Worm (Caenorhabditis elegans): Measurements from ENCODE around the gene F09F7.6.
A peak's percentile ranks its signal among the peaks of the same experiment; 100 is the strongest.

Gene F09F7.6

ce11 chrIII:5541777-5542176, 10.2 kb downstream of the F09F7.6 start:
- TF ChIP-seq ztf-23 (GFP tag; IDR thresholded peaks at IDR 0.05): no peak
- TF ChIP-seq flt-1 (GFP tag; IDR thresholded peaks at IDR 0.05): no peak
- no peak for TF ChIP-seq klf-2 (GFP tag; conservative IDR thresholded peaks at IDR 0.05)
- no peak for TF ChIP-seq med-1 (GFP tag; optimal IDR thresholded peaks at IDR 0.05; ENCODE audit: insufficient read depth)
- TF ChIP-seq tab-1 (GFP tag; IDR thresholded peaks at IDR 0.05): no peak
- TF ChIP-seq cog-1 (tag; optimal IDR thresholded peaks at IDR 0.05): no peak
- TF ChIP-seq T22C8.4 (GFP tag; IDR thresholded peaks at IDR 0.05): no peak
- no peak for TF ChIP-seq ztf-29 (GFP tag; IDR thresholded peaks at IDR 0.05)
- no peak for TF ChIP-seq ref-1 (GFP tag; conservative IDR thresholded peaks at IDR 0.05)

- no peak for TF ChIP-seq flt-1 (GFP tag; IDR thresholded peaks at IDR 0.05)
- TF ChIP-seq T22C8.4 (GFP tag; IDR thresholded peaks at IDR 0.05): no peak
- no peak for TF ChIP-seq klf-2 (GFP tag; conservative IDR thresholded peaks at IDR 0.05)
- TF ChIP-seq ref-1 (GFP tag; conservative IDR thresholded peaks at IDR 0.05): no peak
- TF ChIP-seq med-1 (GFP tag; optimal IDR thresholded peaks at IDR 0.05; ENCODE audit: insufficient read depth): no peak
- no peak for TF ChIP-seq ztf-23 (GFP tag; IDR thresholded peaks at IDR 0.05)
- no peak for TF ChIP-seq ztf-29 (GFP tag; IDR thresholded peaks at IDR 0.05)
- TF ChIP-seq tab-1 (GFP tag; IDR thresholded peaks at IDR 0.05): no peak
Observed at ce11 chrIII:5525973-5526372, 26.0 kb downstream of the F09F7.6 start, which contains the start of gene dex-1. Gene dex-1 (plus strand): TSS chrIII:5526104.

ce11 chrIII:5521930-5522329, 30.0 kb downstream of the F09F7.6 start, which contains the start of gene D1044.4:
Gene D1044.4 (minus strand): TSS chrIII:5522030.
- no peak for TF ChIP-seq ref-1 (GFP tag; conservative IDR thresholded peaks at IDR 0.05)
- no peak for TF ChIP-seq ztf-29 (GFP tag; IDR thresholded peaks at IDR 0.05)
- TF ChIP-seq tab-1 (GFP tag; IDR thresholded peaks at IDR 0.05): no peak
- TF ChIP-seq cog-1 (tag; optimal IDR thresholded peaks at IDR 0.05): no peak
- no peak for TF ChIP-seq klf-2 (GFP tag; conservative IDR thresholded peaks at IDR 0.05)
- TF ChIP-seq ztf-23 (GFP tag; IDR thresholded peaks at IDR 0.05): no peak
- TF ChIP-seq flt-1 (GFP tag; IDR thresholded peaks at IDR 0.05): no peak
- TF ChIP-seq med-1 (GFP tag; optimal IDR thresholded peaks at IDR 0.05; ENCODE audit: insufficient read depth): no peak
- no peak for TF ChIP-seq T22C8.4 (GFP tag; IDR thresholded peaks at IDR 0.05)

ce11 chrIII:5517423-5517822, 34.5 kb downstream of the F09F7.6 start, which contains the start of gene nekl-4:
Gene nekl-4 (minus strand): TSS chrIII:5517523.
- TF ChIP-seq tab-1 (GFP tag; IDR thresholded peaks at IDR 0.05) (no peak), med-1 (GFP tag; optimal IDR thresholded peaks at IDR 0.05; ENCODE audit: insufficient read depth) (no peak), flt-1 (GFP tag; IDR thresholded peaks at IDR 0.05) (no peak), T22C8.4 (GFP tag; IDR thresholded peaks at IDR 0.05) (no peak), ztf-23 (GFP tag; IDR thresholded peaks at IDR 0.05) (no peak), ztf-29 (GFP tag; IDR thresholded peaks at IDR 0.05) (no peak), klf-2 (GFP tag; conservative IDR thresholded peaks at IDR 0.05) (no peak), ref-1 (GFP tag; conservative IDR thresholded peaks at IDR 0.05) (no peak), cog-1 (tag; optimal IDR thresholded peaks at IDR 0.05) (no peak)

ce11 chrIII:5512502-5512901, 39.4 kb downstream of the F09F7.6 start, which contains the start of gene pqn-25:
Gene pqn-25 (minus strand): TSS chrIII:5512602.
- no peak for TF ChIP-seq cog-1 (tag; optimal IDR thresholded peaks at IDR 0.05)
- TF ChIP-seq flt-1 (GFP tag; IDR thresholded peaks at IDR 0.05): no peak
- no peak for TF ChIP-seq ref-1 (GFP tag; conservative IDR thresholded peaks at IDR 0.05)
- no peak for TF ChIP-seq ztf-29 (GFP tag; IDR thresholded peaks at IDR 0.05)
- no peak for TF ChIP-seq tab-1 (GFP tag; IDR thresholded peaks at IDR 0.05)
- no peak for TF ChIP-seq klf-2 (GFP tag; conservative IDR thresholded peaks at IDR 0.05)
- TF ChIP-seq ztf-23 (GFP tag; IDR thresholded peaks at IDR 0.05): no peak
- no peak for TF ChIP-seq T22C8.4 (GFP tag; IDR thresholded peaks at IDR 0.05)
- no peak for TF ChIP-seq med-1 (GFP tag; optimal IDR thresholded peaks at IDR 0.05; ENCODE audit: insufficient read depth)

ce11 chrIII:5508669-5509068, 43.3 kb downstream of the F09F7.6 start, which contains the start of gene D1044.7:
Gene D1044.7 (minus strand): TSS chrIII:5508769.
- TF ChIP-seq ztf-23 (GFP tag; IDR thresholded peaks at IDR 0.05) (no peak), klf-2 (GFP tag; conservative IDR thresholded peaks at IDR 0.05) (no peak), tab-1 (GFP tag; IDR thresholded peaks at IDR 0.05) (no peak), ref-1 (GFP tag; conservative IDR thresholded peaks at IDR 0.05) (no peak), T22C8.4 (GFP tag; IDR thresholded peaks at IDR 0.05) (no peak), ztf-29 (GFP tag; IDR thresholded peaks at IDR 0.05) (no peak), flt-1 (GFP tag; IDR thresholded peaks at IDR 0.05) (no peak), med-1 (GFP tag; optimal IDR thresholded peaks at IDR 0.05; ENCODE audit: insufficient read depth) (no peak), cog-1 (tag; optimal IDR thresholded peaks at IDR 0.05) (no peak)

- no peak for TF ChIP-seq cog-1 (tag; optimal IDR thresholded peaks at IDR 0.05)
- no peak for TF ChIP-seq T22C8.4 (GFP tag; IDR thresholded peaks at IDR 0.05)
- no peak for TF ChIP-seq flt-1 (GFP tag; IDR thresholded peaks at IDR 0.05)
- TF ChIP-seq klf-2 (GFP tag; conservative IDR thresholded peaks at IDR 0.05): no peak
- no peak for TF ChIP-seq ztf-23 (GFP tag; IDR thresholded peaks at IDR 0.05)
- no peak for TF ChIP-seq tab-1 (GFP tag; IDR thresholded peaks at IDR 0.05)
Observed at ce11 chrIII:5506936-5507335, 45.0 kb downstream of the F09F7.6 start.

ce11 chrIII:5506023-5506597, 45.8 kb downstream of the F09F7.6 start:
- TF ChIP-seq klf-2 (GFP tag; conservative IDR thresholded peaks at IDR 0.05): no peak
- TF ChIP-seq cog-1 (tag; optimal IDR thresholded peaks at IDR 0.05): no peak
- TF ChIP-seq tab-1 (GFP tag; IDR thresholded peaks at IDR 0.05): no peak
- TF ChIP-seq ztf-23 (GFP tag; IDR thresholded peaks at IDR 0.05): 0 out of 2 replicates have a peak, but pooled peaks have one; percentile 52
- TF ChIP-seq ztf-29 (GFP tag; IDR thresholded peaks at IDR 0.05): no peak
- no peak for TF ChIP-seq flt-1 (GFP tag; IDR thresholded peaks at IDR 0.05)

ce11 chrIII:5505474-5506022, 46.4 kb downstream of the F09F7.6 start:
- TF ChIP-seq med-1 (GFP tag; optimal IDR thresholded peaks at IDR 0.05; ENCODE audit: insufficient read depth) (no peak), ztf-29 (GFP tag; IDR thresholded peaks at IDR 0.05) (no peak), tab-1 (GFP tag; IDR thresholded peaks at IDR 0.05) (0 out of 2 replicates have a peak, but pooled peaks have one; percentile 9)

Measured in whole organism, midembryonic.